Fruit fly (Drosophila melanogaster) whole organism: Measurements from ENCODE around the gene CG6966.

Experiments used
- CG8478 ChIP-seq: fragments of >200 bp; optimal IDR thresholded peaks from 2 replicates; lab custom pipeline; 2018; ENCODE audit warnings: inconsistent platforms
- Dll ChIP-seq: fragments of >200 bp; optimal IDR thresholded peaks from 2 replicates; lab custom pipeline; 2017
- EcR ChIP-seq, 2 experiments: fragments of >200 bp; optimal IDR thresholded peaks; 2 replicates each; lab custom pipeline; 2017; ENCODE audit warnings: missing biosample characterization in 2 of 2, missing genetic modification characterization in 2 of 2, missing genetic modification reagents in 2 of 2
- pan ChIP-seq: fragments of >200 bp; optimal IDR thresholded peaks from 2 replicates; lab custom pipeline; 2017
- psq ChIP-seq: fragments of >200 bp; optimal IDR thresholded peaks from 2 replicates; lab custom pipeline; 2017
- usp ChIP-seq: fragments of >200 bp; optimal IDR thresholded peaks from 2 replicates; lab custom pipeline; 2017; ENCODE audit warnings: missing biosample characterization, missing genetic modification characterization, mixed read lengths

dm6 chr3R:15113584-15113983, 18.2 kb upstream of the CG6966 start:
- TF ChIP-seq EcR (GFP tag; optimal IDR thresholded peaks at IDR 0.05; lab: Kevin White, UChicago) (no peak), pan (lab: Kevin White, UChicago) (no peak), CG8478 (lab: Kevin White, UChicago) (no peak), psq (lab: Kevin White, UChicago) (no peak), usp (GFP tag; lab: Kevin White, UChicago) (no peak), Dll (no peak)
